Fruit fly (Drosophila melanogaster) whole organism, wandering third instar larva: Measurements from ENCODE around the gene CG11425.

Experiments used
- GATAd ChIP-seq: sonication (Bioruptor generic); optimal IDR thresholded peaks from 2 replicates; lab custom pipeline; 2016; ENCODE audit warnings: missing biosample characterization, missing genetic modification characterization
- Hr78 ChIP-seq: fragments of >200 bp; optimal IDR thresholded peaks from 2 replicates; lab custom pipeline; 2017; ENCODE audit warnings: missing biosample characterization, missing genetic modification characterization
- Sp1 ChIP-seq: fragments of 200-800 bp; sonication (Bioruptor generic); optimal IDR thresholded peaks from 3 replicates; lab custom pipeline; 2019; ENCODE audit warnings: missing biosample characterization, mild to moderate bottlenecking, missing genetic modification characterization, moderate library complexity
- fru ChIP-seq: fragments of 200-800 bp; sonication (Bioruptor generic); optimal IDR thresholded peaks from 3 replicates; lab custom pipeline; 2016; ENCODE audit warnings: missing biosample characterization, mild to moderate bottlenecking, missing genetic modification characterization
- usp ChIP-seq: fragments of >200 bp; optimal IDR thresholded peaks from 2 replicates; lab custom pipeline; 2017; ENCODE audit warnings: missing biosample characterization, missing genetic modification characterization

DNA sequence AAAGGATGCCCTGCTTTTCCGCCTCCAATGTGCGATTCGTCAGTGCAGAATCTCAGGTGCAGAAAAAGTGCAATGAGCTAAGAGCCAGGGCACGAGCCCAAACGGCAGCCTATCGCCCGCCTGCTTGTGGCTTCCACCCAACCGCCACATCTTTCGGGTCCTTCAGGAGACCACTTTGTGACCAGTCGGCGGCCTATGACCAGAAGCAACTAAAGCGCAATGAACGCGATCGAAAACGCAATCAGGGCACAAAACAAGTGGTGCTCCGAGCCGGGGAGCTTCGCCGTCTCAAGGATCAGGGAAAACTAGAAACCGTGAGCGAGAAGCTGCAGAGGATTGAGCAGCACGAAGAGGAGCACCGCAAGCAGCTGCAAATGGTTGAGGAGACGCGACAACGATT is 20.2 kb upstream of the CG11425 start, which contains the start of gene CG11449:
- TF ChIP-seq Hr78 (GFP tag; lab: Kevin White, UChicago) (no peak), usp (GFP tag; lab: Kevin White, UChicago) (no peak), Sp1 (GFP tag; lab: Kevin White, UChicago) (no peak), fru (GFP tag; lab: Kevin White, UChicago) (no peak), GATAd (GFP tag; lab: Kevin White, UChicago) (no peak)
